Worm (Caenorhabditis elegans) whole organism, L2 larva: ENCODE data around the gene C06C3.3.

Experiments
- lin-39 ChIP-seq: fragments of 150-350 bp; optimal IDR thresholded peaks from 2 replicates; lab custom pipeline; 2014; ENCODE audit warnings: missing biosample characterization, missing genetic modification reagents, missing genetic modification characterization
- lsy-2 ChIP-seq, 2 experiments: fragments of 150-350 bp in 1 of 2; sonication (generic microtip) in 1 of 2; optimal IDR thresholded peaks; 2 replicates each; lab custom pipeline; 2014 to 2017; ENCODE audit warnings: missing biosample characterization in 2 of 2, missing genetic modification characterization in 2 of 2
- mbf-1 ChIP-seq: sonication (generic microtip); optimal IDR thresholded peaks from 2 replicates; lab custom pipeline; 2017; ENCODE audit warnings: missing biosample characterization, missing genetic modification characterization
- nhr-23 ChIP-seq: fragments of 150-350 bp; optimal IDR thresholded peaks from 2 replicates; lab custom pipeline; 2014; ENCODE audit warnings: missing biosample characterization, missing genetic modification reagents, missing genetic modification characterization
- skn-1 ChIP-seq: sonication (generic microtip); optimal IDR thresholded peaks from 2 replicates; lab custom pipeline; 2017; ENCODE audit warnings: missing biosample characterization, missing genetic modification characterization
- snpc-4 ChIP-seq: fragments of 150-350 bp; optimal IDR thresholded peaks from 2 replicates; lab custom pipeline; 2014; ENCODE audit warnings: missing biosample characterization, missing genetic modification characterization
- unc-39 ChIP-seq: fragments of 150-350 bp; optimal IDR thresholded peaks from 2 replicates; lab custom pipeline; 2014; ENCODE audit warnings: missing biosample characterization, missing genetic modification characterization
- zag-1 ChIP-seq: fragments of 150-350 bp; optimal IDR thresholded peaks from 2 replicates; lab custom pipeline; 2014; ENCODE audit warnings: missing biosample characterization, missing genetic modification characterization
- ztf-4 ChIP-seq: fragments of 150-350 bp; optimal IDR thresholded peaks from 2 replicates; lab custom pipeline; 2014; ENCODE audit warnings: missing biosample characterization, missing genetic modification characterization

- TF ChIP-seq unc-39 (tag; lab: Kevin White, UChicago) (no peak), lin-39 (tag; lab: Kevin White, UChicago) (no peak), mbf-1 (tag; lab: Kevin White, UChicago) (no peak), snpc-4 (tag; lab: Kevin White, UChicago) (no peak), lsy-2 (tag; optimal IDR thresholded peaks at IDR 0.05; lab: Kevin White, UChicago) (no peak), zag-1 (tag; lab: Kevin White, UChicago) (no peak), skn-1 (tag; lab: Kevin White, UChicago) (no peak), nhr-23 (tag; lab: Kevin White, UChicago) (no peak), ztf-4 (tag; lab: Kevin White, UChicago) (no peak)
Observed at ce11 chrII:9377158-9377557, 4.9 kb upstream of the C06C3.3 start, which contains the start of gene C06C3.10.
